Worm (Caenorhabditis elegans) whole organism, young adult: ENCODE measurements around the gene srv-32.

Experiments used
- B0261.1 ChIP-seq: sonication (generic microtip); optimal IDR thresholded peaks from 2 replicates; lab custom pipeline; 2016; ENCODE audit warnings: mild to moderate bottlenecking, missing genetic modification characterization, moderate library complexity, missing compliant biosample characterization
- D2030.7 ChIP-seq: fragments of 200-800 bp; sonication (Bioruptor generic); IDR thresholded peaks from 2 replicates; pipeline ENCODE4 v1.3.6; 2022; ENCODE audit warnings: missing genetic modification reagents, missing genetic modification characterization, missing compliant biosample characterization
- F33H1.4 ChIP-seq: fragments of 200-800 bp; sonication (Bioruptor generic); IDR thresholded peaks from 2 replicates; pipeline ENCODE4 v1.3.6; 2022; ENCODE audit warnings: missing genetic modification reagents, missing genetic modification characterization, missing compliant biosample characterization
- F49E8.2 ChIP-seq: sonication (generic microtip); optimal IDR thresholded peaks from 3 replicates; lab custom pipeline; 2017; ENCODE audit warnings: missing genetic modification characterization, mild to moderate bottlenecking, missing compliant biosample characterization, antibody characterized with exemption, moderate library complexity; ENCODE audit not compliant: insufficient read depth
- F52B5.7 ChIP-seq: sonication (generic microtip); optimal IDR thresholded peaks from 2 replicates; lab custom pipeline; 2016; ENCODE audit warnings: mild to moderate bottlenecking, missing genetic modification characterization, missing compliant biosample characterization
- F57C9.4 ChIP-seq: sonication (generic microtip); optimal IDR thresholded peaks from 2 replicates; lab custom pipeline; 2017; ENCODE audit warnings: mild to moderate bottlenecking, missing genetic modification characterization, missing compliant biosample characterization
- K12H6.12 ChIP-seq: fragments of 200-800 bp; sonication (Bioruptor generic); optimal IDR thresholded peaks from 2 replicates; lab custom pipeline; 2018; ENCODE audit warnings: mild to moderate bottlenecking, missing genetic modification characterization, missing compliant biosample characterization
- ZK185.1 ChIP-seq: sonication (generic microtip); optimal IDR thresholded peaks from 2 replicates; lab custom pipeline; 2016; ENCODE audit warnings: mild to moderate bottlenecking, missing genetic modification characterization, missing compliant biosample characterization; ENCODE audit not compliant: poor library complexity, severe bottlenecking
- aptf-2 ChIP-seq: fragments of 200-800 bp; sonication (Bioruptor generic); conservative IDR thresholded peaks from 2 replicates; pipeline ENCODE4 v1.3.6; 2022; ENCODE audit warnings: missing genetic modification reagents, missing genetic modification characterization, missing compliant biosample characterization
- atf-7 ChIP-seq: sonication (generic microtip); optimal IDR thresholded peaks from 2 replicates; lab custom pipeline; 2017; ENCODE audit warnings: mild to moderate bottlenecking, missing genetic modification characterization, missing compliant biosample characterization
- athp-1 ChIP-seq: sonication (generic microtip); optimal IDR thresholded peaks from 2 replicates; lab custom pipeline; 2017; ENCODE audit warnings: mild to moderate bottlenecking, missing genetic modification characterization, missing compliant biosample characterization
- attf-6 ChIP-seq: fragments of 200-800 bp; sonication (Bioruptor generic); IDR thresholded peaks from 2 replicates; pipeline ENCODE4 v1.3.6; 2022; ENCODE audit warnings: missing genetic modification reagents, missing genetic modification characterization, missing compliant biosample characterization
- ccch-3 ChIP-seq: fragments of 200-800 bp; sonication (Bioruptor generic); optimal IDR thresholded peaks from 2 replicates; lab custom pipeline; 2018; ENCODE audit warnings: mild to moderate bottlenecking, missing genetic modification characterization, missing compliant biosample characterization
- cebp-1 ChIP-seq, 2 experiments: fragments of 200-800 bp in 1 of 2; sonication (Bioruptor generic) in 1 of 2; sonication (generic microtip) in 1 of 2; IDR thresholded peaks in 1 of 2; optimal IDR thresholded peaks in 1 of 2; 2 replicates each; pipeline versions ENCODE4 v1.3.6 to Lab custom; 2017 to 2022; ENCODE audit warnings: missing compliant biosample characterization in 2 of 2, missing genetic modification characterization in 2 of 2, mild to moderate bottlenecking in 1 of 2, missing genetic modification reagents in 1 of 2, moderate library complexity in 1 of 2
- ceh-91 ChIP-seq: fragments of 200-800 bp; sonication (Bioruptor generic); IDR thresholded peaks from 2 replicates; pipeline ENCODE4 v1.3.6; 2022; ENCODE audit warnings: missing genetic modification reagents, missing genetic modification characterization, missing compliant biosample characterization
- chd-7 ChIP-seq: sonication (generic microtip); optimal IDR thresholded peaks from 2 replicates; lab custom pipeline; 2016; ENCODE audit warnings: mild to moderate bottlenecking, missing genetic modification characterization, moderate library complexity, missing compliant biosample characterization
- dpff-1 ChIP-seq: sonication (generic microtip); optimal IDR thresholded peaks from 2 replicates; lab custom pipeline; 2017; ENCODE audit warnings: mild to moderate bottlenecking, missing genetic modification characterization, missing compliant biosample characterization
- dpl-1 ChIP-seq: fragments of 150-350 bp; optimal IDR thresholded peaks from 2 replicates; lab custom pipeline; 2014; ENCODE audit warnings: missing biosample characterization, missing genetic modification reagents, missing genetic modification characterization
- ekl-4 ChIP-seq: fragments of 200-800 bp; sonication (Bioruptor generic); IDR thresholded peaks from 2 replicates; pipeline ENCODE4 v1.3.6; 2022; ENCODE audit warnings: missing genetic modification reagents, missing genetic modification characterization, missing compliant biosample characterization
- fkh-3 ChIP-seq: sonication (generic microtip); optimal IDR thresholded peaks from 2 replicates; lab custom pipeline; 2016; ENCODE audit warnings: mild to moderate bottlenecking, missing genetic modification characterization, missing compliant biosample characterization
- hlh-12 ChIP-seq: sonication (generic microtip); optimal IDR thresholded peaks from 2 replicates; lab custom pipeline; 2016; ENCODE audit warnings: missing genetic modification characterization, missing compliant biosample characterization
- hlh-26 ChIP-seq: fragments of 200-800 bp; sonication (Bioruptor generic); conservative IDR thresholded peaks from 2 replicates; pipeline ENCODE4 v1.3.6; 2022; ENCODE audit warnings: missing genetic modification reagents, missing genetic modification characterization, missing compliant biosample characterization
- hmg-1.2 ChIP-seq: fragments of 200-800 bp; sonication (Bioruptor generic); IDR thresholded peaks from 2 replicates; pipeline ENCODE4 v1.3.6; 2022; ENCODE audit warnings: missing genetic modification reagents, missing genetic modification characterization, missing compliant biosample characterization
- hmg-20 ChIP-seq: fragments of 200-800 bp; sonication (Bioruptor generic); IDR thresholded peaks from 2 replicates; pipeline ENCODE4 v1.3.6; 2022; ENCODE audit warnings: missing genetic modification reagents, missing genetic modification characterization, missing compliant biosample characterization
- lag-1 ChIP-seq: fragments of 200-800 bp; sonication (Bioruptor generic); IDR thresholded peaks from 2 replicates; pipeline ENCODE4 v1.3.6; 2022; ENCODE audit warnings: missing genetic modification reagents, missing genetic modification characterization, missing compliant biosample characterization
- lin-54 ChIP-seq: fragments of 200-800 bp; sonication (Bioruptor generic); optimal IDR thresholded peaks from 2 replicates; lab custom pipeline; 2018; ENCODE audit warnings: mild to moderate bottlenecking, missing genetic modification characterization, missing compliant biosample characterization
- madf-10 ChIP-seq: sonication (generic microtip); optimal IDR thresholded peaks from 2 replicates; lab custom pipeline; 2016; ENCODE audit warnings: mild to moderate bottlenecking, missing genetic modification characterization, missing compliant biosample characterization
- madf-3 ChIP-seq: fragments of 200-800 bp; sonication (Bioruptor generic); IDR thresholded peaks from 2 replicates; pipeline ENCODE4 v1.3.6; 2022; ENCODE audit warnings: missing genetic modification reagents, missing genetic modification characterization, missing compliant biosample characterization
- madf-6 ChIP-seq: fragments of 200-800 bp; sonication (Bioruptor generic); IDR thresholded peaks from 2 replicates; pipeline ENCODE4 v1.3.6; 2022; ENCODE audit warnings: missing genetic modification reagents, missing genetic modification characterization, missing compliant biosample characterization
- madf-8 ChIP-seq: fragments of 200-800 bp; sonication (Bioruptor generic); conservative IDR thresholded peaks from 2 replicates; pipeline ENCODE4 v1.3.6; 2022; ENCODE audit warnings: missing genetic modification reagents, missing genetic modification characterization, missing compliant biosample characterization
- nfya-2 ChIP-seq: fragments of 200-800 bp; sonication (Bioruptor generic); IDR thresholded peaks from 2 replicates; pipeline ENCODE4 v1.3.6; 2022; ENCODE audit warnings: missing genetic modification reagents, missing genetic modification characterization, missing compliant biosample characterization
- nfyb-1 ChIP-seq: fragments of 200-800 bp; sonication (Bioruptor generic); IDR thresholded peaks from 2 replicates; pipeline ENCODE4 v1.3.6; 2022; ENCODE audit warnings: missing genetic modification reagents, missing genetic modification characterization, missing compliant biosample characterization
- pbrm-1 ChIP-seq: fragments of 200-800 bp; sonication (Bioruptor generic); IDR thresholded peaks from 2 replicates; pipeline ENCODE4 v1.3.6; 2022; ENCODE audit warnings: missing genetic modification reagents, missing genetic modification characterization, missing compliant biosample characterization
- snpc-1.1 ChIP-seq: sonication (generic microtip); optimal IDR thresholded peaks from 2 replicates; lab custom pipeline; 2017; ENCODE audit warnings: missing genetic modification characterization, mild to moderate bottlenecking, missing compliant biosample characterization, antibody characterized with exemption, moderate library complexity, missing genotype, missing genetic modification reagents; ENCODE audit not compliant: insufficient read depth
- snpc-1.3 ChIP-seq: sonication (generic microtip); optimal IDR thresholded peaks from 2 replicates; lab custom pipeline; 2017; ENCODE audit warnings: missing genetic modification characterization, mild to moderate bottlenecking, missing compliant biosample characterization, antibody characterized with exemption, moderate library complexity, missing genotype, missing genetic modification reagents; ENCODE audit not compliant: insufficient read depth
- snpc-4 ChIP-seq, 5 experiments: fragments of 150-350 bp in 1 of 5; sonication (generic microtip) in 4 of 5; optimal IDR thresholded peaks; 2 replicates each; lab custom pipeline; 2014 to 2018; ENCODE audit warnings: missing genetic modification characterization in 5 of 5, missing biosample characterization in 3 of 5, antibody characterized with exemption in 2 of 5, mild to moderate bottlenecking in 2 of 5, missing compliant biosample characterization in 2 of 5, missing genotype in 2 of 5, moderate library complexity in 2 of 5, missing genetic modification reagents in 1 of 5
- somi-1 ChIP-seq: fragments of 200-800 bp; sonication (Bioruptor generic); optimal IDR thresholded peaks from 2 replicates; lab custom pipeline; 2018; ENCODE audit warnings: mild to moderate bottlenecking, missing genetic modification characterization, missing compliant biosample characterization
- unc-130 ChIP-seq: sonication (generic microtip); optimal IDR thresholded peaks from 2 replicates; lab custom pipeline; 2016; ENCODE audit warnings: missing genetic modification reagents, missing genetic modification characterization, missing compliant biosample characterization
- ztf-18 ChIP-seq: sonication (generic microtip); optimal IDR thresholded peaks from 2 replicates; lab custom pipeline; 2016; ENCODE audit warnings: missing genotype, mild to moderate bottlenecking, missing genetic modification characterization, missing compliant biosample characterization
- ztf-6 ChIP-seq: fragments of 200-800 bp; sonication (Bioruptor generic); IDR thresholded peaks from 2 replicates; pipeline ENCODE4 v1.3.6; 2022; ENCODE audit warnings: missing genetic modification reagents, missing genetic modification characterization, missing compliant biosample characterization

srv-32 gene

ce11 chrIV:6321667-6322066 lies 39.6 kb upstream of the srv-32 start, which contains the start of gene Y73B6BL.29 (continued):
- TF ChIP-seq ZK185.1 (tag; lab: Kevin White, UChicago) (peak; percentile 97), atf-7 (tag; lab: Kevin White, UChicago) (peak; percentile 65), K12H6.12 (tag; lab: Kevin White, UChicago) (peak; percentile 90), hmg-20 (GFP tag; lab: Robert Waterston, UW) (peak; percentile 80), aptf-2 (peak; percentile 72), nfyb-1 (GFP tag; lab: Robert Waterston, UW) (peak; percentile 63), somi-1 (GFP tag; lab: Kevin White, UChicago) (peak; percentile 35), hlh-12 (tag; lab: Kevin White, UChicago) (no peak), athp-1 (tag; lab: Kevin White, UChicago) (peak; percentile 39), madf-6 (GFP tag; lab: Robert Waterston, UW) (peak; percentile 69), dpff-1 (tag; lab: Kevin White, UChicago) (no peak), snpc-1.3 (tag; lab: Kevin White, UChicago) (peak; percentile 66), lin-54 (peak; percentile 94), ekl-4 (peak; percentile 85), unc-130 (peak; percentile 95), F49E8.2 (no peak), chd-7 (peak; percentile 56), lag-1 (GFP tag; lab: Robert Waterston, UW) (no peak), cebp-1 (GFP tag; IDR thresholded peaks at IDR 0.05; lab: Robert Waterston, UW) (peak; percentile 46), cebp-1 (tag; optimal IDR thresholded peaks at IDR 0.05; lab: Kevin White, UChicago) (peak; percentile 84), snpc-4 (GFP tag; optimal IDR thresholded peaks at IDR 0.05; lab: Kevin White, UChicago) (peak; percentile 74), snpc-4 (tag; optimal IDR thresholded peaks at IDR 0.05; lab: Kevin White, UChicago) (peak; percentile 54 to 87 (median 78)), F33H1.4 (GFP tag; lab: Robert Waterston, UW) (peak; percentile 77), F52B5.7 (tag; lab: Kevin White, UChicago) (peak; percentile 61), nfya-2 (no peak), D2030.7 (GFP tag; lab: Robert Waterston, UW) (peak; percentile 63; the same call in 1 of the 2 replicates), ceh-91 (GFP tag; lab: Robert Waterston, UW) (peak; percentile 64; the same call in 1 of the 2 replicates), fkh-3 (tag; lab: Kevin White, UChicago) (no peak), ccch-3 (GFP tag; lab: Kevin White, UChicago) (peak; percentile 58), F57C9.4 (tag; lab: Kevin White, UChicago) (no peak), hlh-26 (no peak), dpl-1 (peak; percentile 80), madf-10 (tag; lab: Kevin White, UChicago) (peak; percentile 72), attf-6 (GFP tag; lab: Robert Waterston, UW) (peak; percentile 65), B0261.1 (tag; lab: Kevin White, UChicago) (peak; percentile 12), madf-3 (peak; percentile 82), pbrm-1 (GFP tag; lab: Robert Waterston, UW) (peak; percentile 53; the same call in 1 of the 2 replicates), ztf-18 (tag; lab: Kevin White, UChicago) (peak; percentile 49)

ce11 chrIV:6320267-6320977 lies 38.4 kb upstream of the srv-32 start:
- peak; percentile 50 for TF ChIP-seq hmg-1.2 (GFP tag; lab: Robert Waterston, UW)
- TF ChIP-seq madf-6 (GFP tag; lab: Robert Waterston, UW) = peak; percentile 51; the same call in 1 of the 2 replicates
- peak; percentile 41 for TF ChIP-seq snpc-1.1
- 0 out of 2 replicates have a peak, but pooled peaks have one; percentile 2 for TF ChIP-seq madf-8 (GFP tag; lab: Robert Waterston, UW)
- peak; percentile 8 for TF ChIP-seq snpc-4 (GFP tag; optimal IDR thresholded peaks at IDR 0.05; lab: Kevin White, UChicago)
- TF ChIP-seq snpc-4 (tag; optimal IDR thresholded peaks at IDR 0.05; lab: Kevin White, UChicago) = peak in 3 of 4 experiments; percentile 47 to 93 (median 85)
- 0 out of 2 replicates have a peak, but pooled peaks have one; percentile 8 for TF ChIP-seq ztf-6 (GFP tag; lab: Robert Waterston, UW)
